Worm (Caenorhabditis elegans) whole organism, L2 larva: ENCODE results near the gene F09A5.2.
A peak's percentile ranks its signal among the peaks of the same experiment; 100 is the strongest.

ENCODE experiments used
- C34F6.9 ChIP-seq: fragments of 150-350 bp; optimal IDR thresholded peaks from 2 replicates; lab custom pipeline; 2014; ENCODE audit warnings: missing biosample characterization, missing genetic modification characterization
- F13H6.1 ChIP-seq: sonication (generic microtip); optimal IDR thresholded peaks from 2 replicates; lab custom pipeline; 2016; ENCODE audit warnings: missing genetic modification characterization, missing compliant biosample characterization
- R02D3.7 ChIP-seq: fragments of 150-350 bp; optimal IDR thresholded peaks from 2 replicates; lab custom pipeline; 2014; ENCODE audit warnings: missing biosample characterization, missing genetic modification characterization
- Y55F3AM.14 ChIP-seq: fragments of 200-800 bp; sonication (Bioruptor generic); optimal IDR thresholded peaks from 2 replicates; lab custom pipeline; 2018; ENCODE audit warnings: mild to moderate bottlenecking, missing genetic modification characterization, missing compliant biosample characterization
- ZK546.5 ChIP-seq: sonication (generic microtip); optimal IDR thresholded peaks from 2 replicates; lab custom pipeline; 2017; ENCODE audit warnings: missing biosample characterization, missing genetic modification characterization
- alr-1 ChIP-seq: fragments of 150-350 bp; optimal IDR thresholded peaks from 2 replicates; lab custom pipeline; 2014; ENCODE audit warnings: missing biosample characterization, missing genetic modification characterization
- aly-2 ChIP-seq: fragments of 150-350 bp; optimal IDR thresholded peaks from 2 replicates; lab custom pipeline; 2014; ENCODE audit warnings: missing biosample characterization, missing genetic modification characterization
- ama-1 ChIP-seq: fragments of 150-350 bp; optimal IDR thresholded peaks from 2 replicates; lab custom pipeline; 2018; ENCODE audit warnings: inconsistent platforms
- blmp-1 ChIP-seq: sonication (generic microtip); optimal IDR thresholded peaks from 2 replicates; lab custom pipeline; 2017; ENCODE audit warnings: missing genetic modification characterization, mild to moderate bottlenecking, missing compliant biosample characterization, antibody characterized with exemption, moderate library complexity; ENCODE audit not compliant: insufficient read depth
- ceh-16 ChIP-seq: fragments of 150-350 bp; optimal IDR thresholded peaks from 2 replicates; lab custom pipeline; 2014; ENCODE audit warnings: missing biosample characterization, missing genetic modification characterization
- ceh-82 ChIP-seq: fragments of 150-350 bp; optimal IDR thresholded peaks from 2 replicates; lab custom pipeline; 2014; ENCODE audit warnings: missing biosample characterization, missing genetic modification characterization
- crh-2 ChIP-seq: sonication (generic microtip); optimal IDR thresholded peaks from 2 replicates; lab custom pipeline; 2017; ENCODE audit warnings: missing biosample characterization, missing genetic modification characterization
- dmd-4 ChIP-seq: sonication (generic microtip); optimal IDR thresholded peaks from 2 replicates; lab custom pipeline; 2017; ENCODE audit warnings: missing biosample characterization, missing genetic modification characterization
- egl-27 ChIP-seq: sonication (generic microtip); optimal IDR thresholded peaks from 3 replicates; lab custom pipeline; 2017; ENCODE audit warnings: missing biosample characterization, missing genetic modification reagents, missing genetic modification characterization
- elt-1 ChIP-seq: fragments of 150-350 bp; optimal IDR thresholded peaks from 2 replicates; lab custom pipeline; 2014; ENCODE audit warnings: missing biosample characterization, missing genetic modification characterization
- elt-3 ChIP-seq: sonication (generic microtip); optimal IDR thresholded peaks from 2 replicates; lab custom pipeline; 2017; ENCODE audit warnings: missing biosample characterization, missing genetic modification characterization
- fos-1 ChIP-seq: fragments of 150-350 bp; optimal IDR thresholded peaks from 2 replicates; lab custom pipeline; 2014; ENCODE audit warnings: missing biosample characterization, missing genetic modification characterization
- gmeb-1 ChIP-seq: fragments of 150-350 bp; optimal IDR thresholded peaks from 2 replicates; lab custom pipeline; 2014; ENCODE audit warnings: missing biosample characterization, missing genetic modification characterization
- lin-11 ChIP-seq: fragments of 150-350 bp; sonication (generic microtip); optimal IDR thresholded peaks from 2 replicates; lab custom pipeline; 2014; ENCODE audit warnings: missing biosample characterization, missing genetic modification characterization, inconsistent platforms, mixed read lengths
- lin-13 ChIP-seq: fragments of 150-350 bp; optimal IDR thresholded peaks from 2 replicates; lab custom pipeline; 2014; ENCODE audit warnings: missing biosample characterization, missing genetic modification reagents, missing genetic modification characterization
- lin-39 ChIP-seq: fragments of 150-350 bp; optimal IDR thresholded peaks from 2 replicates; lab custom pipeline; 2014; ENCODE audit warnings: missing biosample characterization, missing genetic modification reagents, missing genetic modification characterization
- lsy-2 ChIP-seq, 2 experiments: fragments of 150-350 bp in 1 of 2; sonication (generic microtip) in 1 of 2; optimal IDR thresholded peaks; 2 replicates each; lab custom pipeline; 2014 to 2017; ENCODE audit warnings: missing biosample characterization in 2 of 2, missing genetic modification characterization in 2 of 2
- mab-5 ChIP-seq: fragments of 150-350 bp; optimal IDR thresholded peaks from 2 replicates; lab custom pipeline; 2014; ENCODE audit warnings: missing biosample characterization, missing genetic modification characterization
- mbf-1 ChIP-seq: sonication (generic microtip); optimal IDR thresholded peaks from 2 replicates; lab custom pipeline; 2017; ENCODE audit warnings: missing biosample characterization, missing genetic modification characterization
- mdl-1 ChIP-seq, 2 experiments: fragments of 150-350 bp in 1 of 2; sonication (generic microtip) in 1 of 2; optimal IDR thresholded peaks; 2 replicates each; lab custom pipeline; 2017; ENCODE audit warnings: missing biosample characterization in 2 of 2, missing genetic modification characterization in 2 of 2
- nhr-10 ChIP-seq: sonication (generic microtip); optimal IDR thresholded peaks from 2 replicates; lab custom pipeline; 2017; ENCODE audit warnings: missing biosample characterization, missing genetic modification characterization
- nhr-11 ChIP-seq: fragments of 150-350 bp; optimal IDR thresholded peaks from 2 replicates; lab custom pipeline; 2014; ENCODE audit warnings: missing biosample characterization, missing genetic modification characterization
- nhr-12 ChIP-seq: fragments of 150-350 bp; optimal IDR thresholded peaks from 2 replicates; lab custom pipeline; 2014; ENCODE audit warnings: missing biosample characterization, missing genetic modification characterization
- nhr-129 ChIP-seq: fragments of 150-350 bp; optimal IDR thresholded peaks from 2 replicates; lab custom pipeline; 2014; ENCODE audit warnings: missing biosample characterization, missing genetic modification characterization
- nhr-21 ChIP-seq: fragments of 150-350 bp; optimal IDR thresholded peaks from 2 replicates; lab custom pipeline; 2014; ENCODE audit warnings: missing biosample characterization, missing genetic modification characterization
- nhr-23 ChIP-seq: fragments of 150-350 bp; optimal IDR thresholded peaks from 2 replicates; lab custom pipeline; 2014; ENCODE audit warnings: missing biosample characterization, missing genetic modification reagents, missing genetic modification characterization
- nhr-237 ChIP-seq: fragments of 150-350 bp; optimal IDR thresholded peaks from 2 replicates; lab custom pipeline; 2014; ENCODE audit warnings: missing biosample characterization, missing genetic modification characterization
- nhr-25 ChIP-seq: fragments of 150-350 bp; sonication (generic microtip); optimal IDR thresholded peaks from 3 replicates; lab custom pipeline; 2014; ENCODE audit warnings: missing biosample characterization, missing genetic modification characterization
- nhr-6 ChIP-seq: fragments of 150-350 bp; optimal IDR thresholded peaks from 2 replicates; lab custom pipeline; 2014; ENCODE audit warnings: missing biosample characterization, missing genetic modification characterization
- nhr-77 ChIP-seq: fragments of 150-350 bp; optimal IDR thresholded peaks from 2 replicates; lab custom pipeline; 2014; ENCODE audit warnings: missing biosample characterization, missing genetic modification characterization
- peb-1 ChIP-seq: fragments of 150-350 bp; optimal IDR thresholded peaks from 2 replicates; lab custom pipeline; 2014; ENCODE audit warnings: missing biosample characterization, missing genetic modification characterization
- sem-4 ChIP-seq: fragments of 150-350 bp; optimal IDR thresholded peaks from 2 replicates; lab custom pipeline; 2014; ENCODE audit warnings: missing biosample characterization, missing genetic modification reagents, missing genetic modification characterization
- skn-1 ChIP-seq: sonication (generic microtip); optimal IDR thresholded peaks from 2 replicates; lab custom pipeline; 2017; ENCODE audit warnings: missing biosample characterization, missing genetic modification characterization
- sma-3 ChIP-seq: sonication (generic microtip); optimal IDR thresholded peaks from 2 replicates; lab custom pipeline; 2016; ENCODE audit warnings: missing genetic modification reagents, missing genetic modification characterization, missing compliant biosample characterization
- sma-9 ChIP-seq, 2 experiments: fragments of 150-350 bp in 1 of 2; sonication (generic microtip) in 1 of 2; optimal IDR thresholded peaks; 2 replicates each; lab custom pipeline; 2014 to 2016; ENCODE audit warnings: missing genetic modification characterization in 2 of 2, mild to moderate bottlenecking in 1 of 2, missing biosample characterization in 1 of 2, missing compliant biosample characterization in 1 of 2, missing genetic modification reagents in 1 of 2, moderate library complexity in 1 of 2
- snpc-4 ChIP-seq: fragments of 150-350 bp; optimal IDR thresholded peaks from 2 replicates; lab custom pipeline; 2014; ENCODE audit warnings: missing biosample characterization, missing genetic modification characterization
- unc-39 ChIP-seq: fragments of 150-350 bp; optimal IDR thresholded peaks from 2 replicates; lab custom pipeline; 2014; ENCODE audit warnings: missing biosample characterization, missing genetic modification characterization
- unc-55 ChIP-seq: fragments of 150-350 bp; sonication (generic microtip); optimal IDR thresholded peaks from 3 replicates; lab custom pipeline; 2014; ENCODE audit warnings: missing biosample characterization, missing genetic modification reagents, missing genetic modification characterization
- unc-62 ChIP-seq: fragments of 150-350 bp; optimal IDR thresholded peaks from 2 replicates; lab custom pipeline; 2014; ENCODE audit warnings: missing biosample characterization, missing genetic modification reagents, missing genetic modification characterization
- zag-1 ChIP-seq: fragments of 150-350 bp; optimal IDR thresholded peaks from 2 replicates; lab custom pipeline; 2014; ENCODE audit warnings: missing biosample characterization, missing genetic modification characterization
- ztf-1 ChIP-seq: fragments of 200-800 bp; sonication (Bioruptor generic); conservative IDR thresholded peaks from 2 replicates; pipeline ENCODE4 v1.3.6; 2022; ENCODE audit warnings: missing genetic modification characterization, missing compliant biosample characterization
- ztf-11 ChIP-seq: sonication (generic microtip); optimal IDR thresholded peaks from 2 replicates; lab custom pipeline; 2017; ENCODE audit warnings: missing biosample characterization, missing genetic modification characterization
- ztf-4 ChIP-seq: fragments of 150-350 bp; optimal IDR thresholded peaks from 2 replicates; lab custom pipeline; 2014; ENCODE audit warnings: missing biosample characterization, missing genetic modification characterization

Gene F09A5.2

DNA sequence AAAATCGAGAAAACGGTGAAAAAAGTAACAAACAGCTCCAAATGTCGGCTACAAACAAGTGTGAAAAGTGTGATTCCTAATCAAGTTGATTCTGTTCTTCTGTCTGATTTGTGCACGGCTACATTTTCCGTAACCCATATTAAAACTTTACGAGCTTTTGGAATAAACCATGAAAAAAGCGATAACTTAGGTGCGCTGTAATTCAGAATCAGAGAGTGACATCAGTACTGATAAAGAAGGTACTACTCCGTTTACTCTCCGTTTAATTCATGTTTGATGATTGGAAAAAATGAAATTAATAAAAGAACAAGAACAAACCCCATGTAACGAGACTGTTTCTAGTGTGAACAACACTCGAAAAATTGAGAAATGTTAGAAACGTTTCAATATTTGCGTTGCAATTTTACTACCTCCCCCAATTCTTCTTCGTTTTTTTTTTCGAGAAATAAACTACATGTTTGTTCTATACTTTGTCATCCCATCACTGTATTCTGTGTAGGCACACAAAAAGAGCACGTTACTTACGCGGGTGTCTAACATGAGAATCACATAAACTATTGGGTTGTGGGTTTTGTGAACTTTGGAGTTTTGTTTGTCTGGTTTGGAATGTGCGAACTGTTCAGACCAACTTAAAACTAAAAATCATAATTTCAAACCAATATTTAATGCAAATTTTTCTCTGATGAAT lies 27.6 kb downstream of the F09A5.2 start:
- peak; percentile 10 for TF ChIP-seq sma-9 (GFP tag; optimal IDR thresholded peaks at IDR 0.05; lab: Kevin White, UChicago)
- no peak for TF ChIP-seq sma-9 (tag; optimal IDR thresholded peaks at IDR 0.05; lab: Kevin White, UChicago)
- TF ChIP-seq nhr-129, result peak; percentile 1
- TF ChIP-seq lin-11 (tag; lab: Kevin White, UChicago), result no peak
- TF ChIP-seq fos-1 (tag; lab: Kevin White, UChicago), result peak; percentile 59
- peak; percentile 49 for TF ChIP-seq F13H6.1
- no peak for TF ChIP-seq egl-27 (tag; lab: Kevin White, UChicago)

ce11 chrX:13163185-13163584 lies 28.3 kb downstream of the F09A5.2 start:
- TF ChIP-seq gmeb-1 (tag; lab: Kevin White, UChicago) (no peak), crh-2 (tag; lab: Kevin White, UChicago) (peak; percentile 29), mab-5 (tag; lab: Kevin White, UChicago) (no peak), fos-1 (tag; lab: Kevin White, UChicago) (peak; percentile 68), R02D3.7 (no peak), sma-9 (GFP tag; optimal IDR thresholded peaks at IDR 0.05; lab: Kevin White, UChicago) (peak; percentile 59), sma-9 (tag; optimal IDR thresholded peaks at IDR 0.05; lab: Kevin White, UChicago) (no peak)
- TF ChIP-seq, all 48 proteins: peak for 3

ce11 chrX:13164301-13164700 lies 29.4 kb downstream of the F09A5.2 start:
- no peak for TF ChIP-seq elt-3 (tag; lab: Kevin White, UChicago)
- no peak for TF ChIP-seq nhr-10 (tag; lab: Kevin White, UChicago)
- peak; percentile 40 for TF ChIP-seq nhr-21
- no peak for TF ChIP-seq elt-1 (tag; lab: Kevin White, UChicago)
- TF ChIP-seq C34F6.9, result no peak
- TF ChIP-seq nhr-129, result peak; percentile 49
- peak; percentile 8 for TF ChIP-seq sem-4 (tag; lab: Kevin White, UChicago)
- TF ChIP-seq fos-1 (tag; lab: Kevin White, UChicago), result no peak
- TF ChIP-seq ztf-4 (tag; lab: Kevin White, UChicago), result no peak
- TF ChIP-seq lin-11 (tag; lab: Kevin White, UChicago), result no peak
- no peak for TF ChIP-seq Y55F3AM.14
- TF ChIP-seq ztf-1 (GFP tag; lab: Robert Waterston, UW), result no peak
- TF ChIP-seq ama-1, result no peak
- no peak for TF ChIP-seq lsy-2 (tag; optimal IDR thresholded peaks at IDR 0.05; lab: Kevin White, UChicago)
- TF ChIP-seq R02D3.7, result no peak
- TF ChIP-seq mab-5 (tag; lab: Kevin White, UChicago), result no peak
- no peak for TF ChIP-seq nhr-237 (tag; lab: Kevin White, UChicago)
- no peak for TF ChIP-seq lin-13 (GFP tag; lab: Kevin White, UChicago)
- no peak for TF ChIP-seq ztf-11 (tag; lab: Kevin White, UChicago)
- TF ChIP-seq sma-9 (GFP tag; optimal IDR thresholded peaks at IDR 0.05; lab: Kevin White, UChicago), result peak; percentile 10
- no peak for TF ChIP-seq sma-9 (tag; optimal IDR thresholded peaks at IDR 0.05; lab: Kevin White, UChicago)
- TF ChIP-seq lin-39 (tag; lab: Kevin White, UChicago), result no peak
- TF ChIP-seq dmd-4, result no peak
- no peak for TF ChIP-seq unc-55 (GFP tag; lab: Kevin White, UChicago)
- no peak for TF ChIP-seq mbf-1 (tag; lab: Kevin White, UChicago)
- no peak for TF ChIP-seq skn-1 (tag; lab: Kevin White, UChicago)
- TF ChIP-seq nhr-25, result peak; percentile 43
- TF ChIP-seq alr-1 (tag; lab: Kevin White, UChicago), result no peak
- no peak for TF ChIP-seq crh-2 (tag; lab: Kevin White, UChicago)
- no peak for TF ChIP-seq nhr-6
- TF ChIP-seq nhr-23, result no peak
- TF ChIP-seq gmeb-1 (tag; lab: Kevin White, UChicago), result no peak
- TF ChIP-seq nhr-77 (tag; lab: Kevin White, UChicago), result no peak
- no peak for TF ChIP-seq egl-27 (tag; lab: Kevin White, UChicago)
- no peak for TF ChIP-seq peb-1 (tag; lab: Kevin White, UChicago)
- TF ChIP-seq aly-2 (tag; lab: Kevin White, UChicago), result no peak
- peak; percentile 17 for TF ChIP-seq ceh-16 (tag; lab: Kevin White, UChicago)
- no peak for TF ChIP-seq blmp-1
- no peak for TF ChIP-seq unc-39 (tag; lab: Kevin White, UChicago)
- TF ChIP-seq F13H6.1, result no peak
- TF ChIP-seq ceh-82 (tag; lab: Kevin White, UChicago), result no peak
- TF ChIP-seq ZK546.5 (tag; lab: Kevin White, UChicago), result no peak
- no peak for TF ChIP-seq snpc-4 (tag; lab: Kevin White, UChicago)
- no peak for TF ChIP-seq mdl-1 (tag; optimal IDR thresholded peaks at IDR 0.05; lab: Kevin White, UChicago)
- TF ChIP-seq unc-62 (GFP tag; lab: Kevin White, UChicago), result no peak
- TF ChIP-seq zag-1 (tag; lab: Kevin White, UChicago), result no peak
- no peak for TF ChIP-seq sma-3 (GFP tag; lab: Kevin White, UChicago)
- TF ChIP-seq nhr-12, result no peak
- no peak for TF ChIP-seq nhr-11 (tag; lab: Kevin White, UChicago)
- TF ChIP-seq, all 48 proteins: peak for 6
